Fruit fly (Drosophila melanogaster): ENCODE measurements around the gene CG31528.
A peak's percentile ranks its signal among the peaks of the same experiment; 100 is the strongest.

Gene CG31528

DNA sequence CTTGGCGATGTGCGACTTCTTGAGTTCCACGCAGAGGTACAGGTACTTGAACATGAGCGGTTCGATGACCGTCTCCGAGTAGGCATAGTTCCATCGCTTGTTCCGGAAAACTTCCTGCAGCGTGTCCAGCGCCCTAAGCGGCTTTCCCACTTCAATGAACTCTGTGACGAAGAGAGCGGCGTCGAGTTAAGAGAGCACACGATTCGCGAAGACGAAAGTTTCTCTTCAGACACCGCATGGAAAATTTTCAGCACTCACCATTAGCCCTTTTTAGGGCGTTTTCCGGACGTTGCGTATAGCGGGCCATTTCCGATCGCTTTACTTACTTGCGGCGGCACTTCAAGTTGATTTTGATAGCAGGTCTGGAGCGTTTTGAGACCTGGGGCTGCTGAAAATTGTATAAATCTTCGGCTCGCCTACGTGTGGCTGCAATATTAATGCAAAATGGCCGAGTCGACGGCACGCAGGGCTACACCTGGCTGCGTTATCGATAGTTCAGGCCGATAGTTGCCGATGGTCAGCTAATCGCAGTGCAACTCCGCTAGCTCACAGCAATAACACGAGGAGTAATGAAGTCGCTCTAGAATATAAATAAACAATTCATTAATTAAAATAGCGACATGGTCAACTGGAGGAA lies 17.3 kb downstream of the CG31528 start, which contains the start of the genes eIF3a and CG1074 (continued):
- peak; percentile 63; the same call in 1 of the 2 replicates for TF ChIP-seq CG11085 (GFP tag; IDR thresholded peaks at IDR 0.05)
- peak; percentile 52 for TF ChIP-seq CG30403 (GFP tag; optimal IDR thresholded peaks at IDR 0.05)
- TF ChIP-seq Eip74EF (GFP tag; optimal IDR thresholded peaks at IDR 0.05): peak in 1 of 2 experiments; percentile 14
- peak; percentile 49 for TF ChIP-seq Atf-2 (GFP tag; optimal IDR thresholded peaks at IDR 0.05)
- TF ChIP-seq cg (GFP tag; optimal IDR thresholded peaks at IDR 0.05): peak; percentile 9
- TF ChIP-seq CG12659 (GFP tag; optimal IDR thresholded peaks at IDR 0.05): peak; percentile 95
- no peak for TF ChIP-seq CG31388 (GFP tag; optimal IDR thresholded peaks at IDR 0.05)
- peak; percentile 81 for TF ChIP-seq CG3847 (GFP tag; IDR thresholded peaks at IDR 0.05)
- peak; percentile 56 for TF ChIP-seq chn (GFP tag; optimal IDR thresholded peaks at IDR 0.05)
- TF ChIP-seq CG14050 (GFP tag; IDR thresholded peaks at IDR 0.05): 0 out of 3 replicates have a peak, but pooled peaks have one; percentile 34
- peak; percentile 30 for TF ChIP-seq cwo (GFP tag; optimal IDR thresholded peaks at IDR 0.05)
- peak; percentile 99 for TF ChIP-seq BEAF-32 (GFP tag; optimal IDR thresholded peaks at IDR 0.05)
- TF ChIP-seq tio (GFP tag; optimal IDR thresholded peaks at IDR 0.05): no peak
- no peak for TF ChIP-seq CG10565 (GFP tag; optimal IDR thresholded peaks at IDR 0.05)
- peak; percentile 60 for TF ChIP-seq CG7372 (GFP tag; IDR thresholded peaks at IDR 0.05)
- peak; percentile 51 for TF ChIP-seq luna (GFP tag; optimal IDR thresholded peaks at IDR 0.05)
- peak; percentile 50 for TF ChIP-seq ssp (GFP tag; IDR thresholded peaks at IDR 0.05)
- TF ChIP-seq CG12104 (GFP tag; optimal IDR thresholded peaks at IDR 0.05): peak; percentile 33
- peak; percentile 75 for TF ChIP-seq Dad (GFP tag; optimal IDR thresholded peaks at IDR 0.05)
- peak; percentile 95 for TF ChIP-seq pzg (GFP tag; optimal IDR thresholded peaks at IDR 0.05)
- peak; percentile 54 for TF ChIP-seq CG6272 (GFP tag; IDR thresholded peaks at IDR 0.05)
- no peak; the same call in 1 of the 2 replicates for TF ChIP-seq CG31441 (GFP tag; IDR thresholded peaks at IDR 0.05)
- peak; percentile 96 for TF ChIP-seq vnd (GFP tag; IDR thresholded peaks at IDR 0.05; ENCODE audit: partially characterized antibody)
- TF ChIP-seq CG5180 (GFP tag; optimal IDR thresholded peaks at IDR 0.05): no peak
- TF ChIP-seq CG8089 (GFP tag; optimal IDR thresholded peaks at IDR 0.05): peak; percentile 73
- peak; percentile 47 for TF ChIP-seq gcm (GFP tag; optimal IDR thresholded peaks at IDR 0.05)
- peak; percentile 56 for TF ChIP-seq pum (GFP tag; optimal IDR thresholded peaks at IDR 0.05)
- peak; percentile 81 for TF ChIP-seq Dbx (GFP tag; IDR thresholded peaks at IDR 0.05)
- peak; percentile 19 for TF ChIP-seq fd3F (GFP tag; optimal IDR thresholded peaks at IDR 0.05)
- no peak for TF ChIP-seq wdn (GFP tag; IDR thresholded peaks at IDR 0.05)
- TF ChIP-seq NFAT (GFP tag; IDR thresholded peaks at IDR 0.05): peak; percentile 94
- TF ChIP-seq esg (GFP tag; conservative IDR thresholded peaks at IDR 0.05): no peak
- TF ChIP-seq Sry-δ (GFP tag; optimal IDR thresholded peaks at IDR 0.05): peak; percentile 91
- TF ChIP-seq CG17802 (tag; optimal IDR thresholded peaks at IDR 0.05): peak; percentile 52
- peak; percentile 51 for TF ChIP-seq shn (GFP tag; optimal IDR thresholded peaks at IDR 0.05)
- TF ChIP-seq Trl (optimal IDR thresholded peaks at IDR 0.05): peak; percentile 76
- TF ChIP-seq Trl (GFP tag; optimal IDR thresholded peaks at IDR 0.05): peak; percentile 75
- TF ChIP-seq CG1602 (GFP tag; optimal IDR thresholded peaks at IDR 0.05): no peak
- TF ChIP-seq Opbp (GFP tag; IDR thresholded peaks at IDR 0.05; ENCODE audit: partially characterized antibody): peak; percentile 99
- peak; percentile 65 for TF ChIP-seq Xbp1 (GFP tag; optimal IDR thresholded peaks at IDR 0.05)
- TF ChIP-seq Sox100B (GFP tag; optimal IDR thresholded peaks at IDR 0.05): no peak
- TF ChIP-seq CG17359 (tag; optimal IDR thresholded peaks at IDR 0.05): peak; percentile 62
- TF ChIP-seq pnt (GFP tag; optimal IDR thresholded peaks at IDR 0.05): no peak
- peak; percentile 66 for TF ChIP-seq CG12391 (tag; optimal IDR thresholded peaks at IDR 0.05)
- peak; percentile 50 for TF ChIP-seq CG3407 (GFP tag; optimal IDR thresholded peaks at IDR 0.05)
- TF ChIP-seq CG18476 (GFP tag; optimal IDR thresholded peaks at IDR 0.05): peak; percentile 7
- peak; percentile 67 for TF ChIP-seq da (GFP tag; optimal IDR thresholded peaks at IDR 0.05)
- peak; percentile 33 for TF ChIP-seq Fer2 (tag; optimal IDR thresholded peaks at IDR 0.05)
- TF ChIP-seq Sry-β (GFP tag; optimal IDR thresholded peaks at IDR 0.05): peak; percentile 38
